Worm (Caenorhabditis elegans) whole organism, late embryonic: ENCODE results near the gene F23H11.5.

Source experiments
- ama-1 ChIP-seq: fragments of 150-350 bp; optimal IDR thresholded peaks from 2 replicates; lab custom pipeline; 2014
- fkh-10 ChIP-seq: fragments of 150-350 bp; optimal IDR thresholded peaks from 2 replicates; lab custom pipeline; 2014; ENCODE audit warnings: missing biosample characterization, missing genetic modification reagents, missing genetic modification characterization
- hlh-30 ChIP-seq: sonication (generic microtip); optimal IDR thresholded peaks from 2 replicates; lab custom pipeline; 2017; ENCODE audit warnings: antibody characterized with exemption, missing genetic modification characterization, missing compliant biosample characterization; ENCODE audit not compliant: insufficient read depth
- nhr-232 ChIP-seq: sonication (generic microtip); optimal IDR thresholded peaks from 2 replicates; lab custom pipeline; 2016; ENCODE audit warnings: missing genetic modification characterization, missing compliant biosample characterization
- sox-4 ChIP-seq: sonication (generic microtip); optimal IDR thresholded peaks from 2 replicates; lab custom pipeline; 2017; ENCODE audit warnings: mild to moderate bottlenecking, missing genetic modification characterization, inconsistent platforms, missing compliant biosample characterization
- tbx-2 ChIP-seq: sonication (generic microtip); optimal IDR thresholded peaks from 2 replicates; lab custom pipeline; 2016; ENCODE audit warnings: missing genetic modification characterization, missing compliant biosample characterization

DNA sequence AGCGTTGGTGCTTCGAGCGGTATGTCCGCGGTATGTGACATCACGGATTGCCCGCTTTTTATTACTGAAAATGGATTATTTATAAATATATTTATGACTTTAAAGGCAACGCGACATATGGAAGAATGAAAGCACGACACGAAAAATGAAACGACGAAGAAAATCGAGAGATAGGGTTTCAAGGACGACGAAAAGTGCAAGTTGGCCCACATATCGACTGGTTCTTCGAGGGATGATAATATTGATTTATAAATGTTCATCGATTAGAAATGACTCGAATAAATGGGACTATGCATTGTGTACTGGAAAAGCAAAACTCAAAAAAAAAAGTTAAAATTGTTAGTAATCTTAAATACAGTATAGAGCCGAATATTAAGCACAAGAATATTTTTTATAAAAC, 23.7 kb downstream of the F23H11.5 start, which contains the start of gene zer-1:
- TF ChIP-seq sox-4 (tag; lab: Kevin White, UChicago) (no peak), fkh-10 (GFP tag; lab: Kevin White, UChicago) (no peak), hlh-30 (tag; lab: Kevin White, UChicago) (no peak), ama-1 (lab: Kevin White, UChicago) (no peak), nhr-232 (tag; lab: Kevin White, UChicago) (no peak), tbx-2 (tag; lab: Kevin White, UChicago) (no peak)
